Worm (Caenorhabditis elegans) whole organism, mixed stage, embryonic: ENCODE measurements around the gene Y7A5A.10.
A peak's percentile ranks its signal among the peaks of the same experiment; 100 is the strongest.

Experiments used
- M03D4.4 ChIP-seq: sonication (generic microtip); optimal IDR thresholded peaks from 2 replicates; lab custom pipeline; 2017; ENCODE audit warnings: mild to moderate bottlenecking, missing genetic modification characterization, missing compliant biosample characterization
- bed-3 ChIP-seq: fragments of 200-800 bp; sonication (Bioruptor generic); optimal IDR thresholded peaks from 3 replicates; lab custom pipeline; 2018; ENCODE audit warnings: mild to moderate bottlenecking, missing genetic modification characterization, moderate library complexity, missing compliant biosample characterization
- blmp-1 ChIP-seq: fragments of 150-350 bp; optimal IDR thresholded peaks from 2 replicates; lab custom pipeline; 2014; ENCODE audit warnings: missing biosample characterization, missing genetic modification characterization
- ceh-83 ChIP-seq: fragments of 200-800 bp; sonication (Bioruptor generic); optimal IDR thresholded peaks from 2 replicates; lab custom pipeline; 2018; ENCODE audit warnings: mild to moderate bottlenecking, missing genetic modification characterization, missing compliant biosample characterization
- ces-1 ChIP-seq: fragments of 150-350 bp; optimal IDR thresholded peaks from 2 replicates; lab custom pipeline; 2014; ENCODE audit warnings: missing biosample characterization, missing genetic modification reagents, missing genetic modification characterization
- cnd-1 ChIP-seq: fragments of 200-800 bp; sonication (Bioruptor generic); optimal IDR thresholded peaks from 2 replicates; lab custom pipeline; 2018; ENCODE audit warnings: mild to moderate bottlenecking, missing genetic modification characterization, missing compliant biosample characterization
- drap-1 ChIP-seq: fragments of 200-800 bp; sonication (Bioruptor generic); optimal IDR thresholded peaks from 3 replicates; lab custom pipeline; 2018; ENCODE audit warnings: mild to moderate bottlenecking, missing genetic modification characterization, missing compliant biosample characterization
- elt-1 ChIP-seq: sonication (generic microtip); optimal IDR thresholded peaks from 2 replicates; lab custom pipeline; 2017; ENCODE audit warnings: missing genetic modification characterization, mild to moderate bottlenecking, missing compliant biosample characterization, antibody characterized with exemption, moderate library complexity, borderline replicate concordance; ENCODE audit not compliant: insufficient read depth
- elt-3 ChIP-seq: fragments of 150-350 bp; optimal IDR thresholded peaks from 2 replicates; lab custom pipeline; 2014; ENCODE audit warnings: missing biosample characterization, missing genetic modification characterization
- flh-1 ChIP-seq: fragments of 200-800 bp; sonication (Bioruptor generic); optimal IDR thresholded peaks from 2 replicates; lab custom pipeline; 2018; ENCODE audit warnings: mild to moderate bottlenecking, missing genetic modification characterization, moderate library complexity, missing compliant biosample characterization
- ham-2 ChIP-seq: fragments of 200-800 bp; sonication (Bioruptor generic); optimal IDR thresholded peaks from 2 replicates; lab custom pipeline; 2018; ENCODE audit warnings: mild to moderate bottlenecking, missing genetic modification characterization, missing compliant biosample characterization
- hlh-1 ChIP-seq: fragments of 150-350 bp; optimal IDR thresholded peaks from 2 replicates; lab custom pipeline; 2014; ENCODE audit warnings: missing biosample characterization, missing genetic modification reagents, missing genetic modification characterization
- lin-32 ChIP-seq: fragments of 200-800 bp; sonication (Bioruptor generic); optimal IDR thresholded peaks from 2 replicates; lab custom pipeline; 2018; ENCODE audit warnings: mild to moderate bottlenecking, missing genetic modification characterization, missing compliant biosample characterization
- lsy-2 ChIP-seq: fragments of 150-350 bp; optimal IDR thresholded peaks from 2 replicates; lab custom pipeline; 2014; ENCODE audit warnings: missing biosample characterization, missing genetic modification characterization
- mab-5 ChIP-seq: fragments of 150-350 bp; optimal IDR thresholded peaks from 2 replicates; lab custom pipeline; 2014; ENCODE audit warnings: missing biosample characterization, missing genetic modification characterization
- mls-2 ChIP-seq: sonication (generic microtip); optimal IDR thresholded peaks from 2 replicates; lab custom pipeline; 2016; ENCODE audit warnings: mild to moderate bottlenecking, missing genetic modification characterization, moderate library complexity, missing compliant biosample characterization
- nhr-12 ChIP-seq: fragments of 150-350 bp; optimal IDR thresholded peaks from 2 replicates; lab custom pipeline; 2014; ENCODE audit warnings: missing biosample characterization, missing genetic modification characterization
- nhr-2 ChIP-seq: fragments of 150-350 bp; optimal IDR thresholded peaks from 2 replicates; lab custom pipeline; 2014; ENCODE audit warnings: missing biosample characterization, missing genetic modification characterization
- nhr-28 ChIP-seq: fragments of 150-350 bp; optimal IDR thresholded peaks from 2 replicates; lab custom pipeline; 2014; ENCODE audit warnings: missing biosample characterization, missing genetic modification characterization
- nhr-76 ChIP-seq: sonication (generic microtip); optimal IDR thresholded peaks from 2 replicates; lab custom pipeline; 2017; ENCODE audit warnings: missing biosample characterization, missing genetic modification characterization
- pha-4 ChIP-seq: fragments of 150-350 bp; optimal IDR thresholded peaks from 2 replicates; lab custom pipeline; 2018; ENCODE audit warnings: missing biosample characterization, missing genetic modification reagents, missing genetic modification characterization
- sem-2 ChIP-seq: fragments of 200-800 bp; sonication (Bioruptor generic); optimal IDR thresholded peaks from 2 replicates; lab custom pipeline; 2018; ENCODE audit warnings: mild to moderate bottlenecking, missing genetic modification characterization, missing compliant biosample characterization
- snpc-4 ChIP-seq: fragments of 150-350 bp; optimal IDR thresholded peaks from 2 replicates; lab custom pipeline; 2014; ENCODE audit warnings: missing biosample characterization, missing genetic modification characterization
- unc-120 ChIP-seq: sonication (generic microtip); optimal IDR thresholded peaks from 2 replicates; lab custom pipeline; 2017; ENCODE audit warnings: missing genetic modification characterization, missing compliant biosample characterization; ENCODE audit not compliant: poor library complexity, severe bottlenecking
- unc-62 ChIP-seq: fragments of 150-350 bp; optimal IDR thresholded peaks from 2 replicates; lab custom pipeline; 2014; ENCODE audit warnings: missing biosample characterization, missing genetic modification reagents, missing genetic modification characterization
- zip-8 ChIP-seq: fragments of 150-350 bp; optimal IDR thresholded peaks from 2 replicates; lab custom pipeline; 2014; ENCODE audit warnings: missing biosample characterization, missing genetic modification characterization
- ztf-11 ChIP-seq: fragments of 150-350 bp; optimal IDR thresholded peaks from 2 replicates; lab custom pipeline; 2014; ENCODE audit warnings: missing biosample characterization, missing genetic modification characterization

Gene Y7A5A.10

ce11 chrX:15786726-15787125 lies 8.2 kb downstream of the Y7A5A.10 start, which contains the start of gene Y7A5A.5:
Gene Y7A5A.5, minus strand, starts transcription at chrX:15786826.
- TF ChIP-seq pha-4 (tag; lab: Kevin White, UChicago) (no peak), zip-8 (tag; lab: Kevin White, UChicago) (no peak), lin-32 (GFP tag; lab: Kevin White, UChicago) (no peak), ces-1 (GFP tag; lab: Kevin White, UChicago) (no peak), nhr-28 (no peak)

ce11 chrX:15784570-15784969 lies 10.3 kb downstream of the Y7A5A.10 start, which contains the start of gene Y7A5A.3:
Gene Y7A5A.3, minus strand, starts transcription at chrX:15784670.
- no peak for TF ChIP-seq nhr-2 (tag; lab: Kevin White, UChicago)
- TF ChIP-seq, all 35 proteins: peak for 0

DNA sequence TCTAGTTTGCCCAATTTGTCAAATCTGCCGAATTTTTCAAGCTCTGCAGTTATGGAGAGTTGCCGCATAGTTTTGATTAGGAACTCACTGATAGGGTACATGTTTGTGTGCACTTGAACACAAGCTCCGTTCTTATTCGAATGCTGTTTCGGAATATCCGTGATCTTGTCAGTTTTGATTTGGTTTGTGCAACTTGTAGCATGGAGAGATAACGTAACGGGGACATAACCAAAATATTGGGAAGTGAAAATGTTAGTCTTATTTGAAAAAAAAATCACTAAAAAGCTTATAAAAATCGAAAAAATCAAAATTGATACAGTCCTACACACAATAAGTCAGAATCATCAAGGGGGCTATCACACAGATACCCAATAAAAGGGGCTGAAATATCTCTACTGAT lies 12.8 kb downstream of the Y7A5A.10 start, which contains the start of gene Y7A5A.24:
Y7A5A.24 (minus strand) TSS at position 101 of the 400 bp plus-strand sequence.
- TF ChIP-seq ztf-11 (tag; lab: Kevin White, UChicago) = no peak
- TF ChIP-seq ceh-83 (GFP tag; lab: Kevin White, UChicago) = no peak
- TF ChIP-seq drap-1 (GFP tag; lab: Kevin White, UChicago) = no peak
- TF ChIP-seq elt-1 = no peak
- no peak for TF ChIP-seq nhr-2 (tag; lab: Kevin White, UChicago)

DNA sequence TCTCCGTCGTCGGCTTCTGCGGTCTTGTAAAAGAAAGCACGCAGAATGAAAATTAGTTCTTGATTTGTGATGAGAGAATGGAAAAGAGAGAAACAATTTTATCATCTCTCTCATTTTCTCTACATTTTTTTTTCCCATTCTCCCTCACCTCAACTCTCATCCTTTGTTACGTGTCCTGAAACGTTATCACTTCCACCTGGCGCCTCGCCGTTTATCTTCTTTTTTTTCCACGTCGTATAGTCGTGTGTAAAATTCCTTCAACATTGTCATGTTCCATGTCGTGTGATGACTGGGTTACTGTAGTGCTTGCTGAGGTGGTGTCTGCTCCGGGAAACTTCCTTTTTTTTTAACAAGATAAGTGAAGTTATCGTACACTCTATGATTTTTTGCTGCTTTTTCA lies 15.4 kb downstream of the Y7A5A.10 start:
- TF ChIP-seq lsy-2 (tag; lab: Kevin White, UChicago) = no peak
- TF ChIP-seq bed-3 (GFP tag; lab: Kevin White, UChicago) = no peak
- no peak for TF ChIP-seq unc-120 (tag; lab: Kevin White, UChicago)
- TF ChIP-seq cnd-1 (tag; lab: Kevin White, UChicago) = no peak
- TF ChIP-seq snpc-4 (tag; lab: Kevin White, UChicago) = no peak
- no peak for TF ChIP-seq drap-1 (GFP tag; lab: Kevin White, UChicago)
- TF ChIP-seq nhr-76 (tag; lab: Kevin White, UChicago) = no peak
- TF ChIP-seq sem-2 (GFP tag; lab: Kevin White, UChicago) = no peak
- no peak for TF ChIP-seq mab-5

DNA sequence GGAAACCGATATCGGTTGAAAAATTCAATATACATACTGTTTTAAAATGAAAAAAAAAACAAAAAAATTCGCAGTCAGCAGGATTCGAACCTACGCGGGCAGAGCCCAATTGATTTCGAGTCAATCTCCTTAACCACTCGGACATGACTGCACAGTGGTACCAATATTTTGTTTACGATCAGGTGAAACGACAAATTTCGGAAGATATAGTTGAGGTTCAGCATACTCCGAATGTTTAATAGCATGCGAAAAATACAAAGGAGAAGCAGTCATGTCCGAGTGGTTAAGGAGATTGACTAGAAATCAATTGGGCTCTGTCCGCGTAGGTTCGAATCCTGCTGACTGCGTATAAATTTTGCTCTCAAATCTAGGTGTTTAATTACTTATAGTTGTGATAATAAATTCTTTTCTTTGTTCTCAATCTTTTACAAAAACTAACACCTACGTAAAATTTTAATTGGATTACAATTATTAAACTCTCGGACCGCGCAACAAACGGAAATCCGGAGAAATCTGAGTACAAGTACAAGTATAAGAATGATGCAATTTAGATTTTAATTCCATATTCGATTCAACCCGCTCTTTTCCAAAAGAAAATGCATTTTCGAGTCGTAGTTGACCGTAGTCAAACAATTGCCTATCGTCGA lies 21.5 kb downstream of the Y7A5A.10 start, which contains the start of gene Y7A5A.13:
Y7A5A.13 (plus strand) TSS at position 597 of the 647 bp plus-strand sequence.
- TF ChIP-seq ceh-83 (GFP tag; lab: Kevin White, UChicago) = no peak
- TF ChIP-seq nhr-28 = no peak
- TF ChIP-seq zip-8 (tag; lab: Kevin White, UChicago) = no peak
- TF ChIP-seq M03D4.4 (tag; lab: Kevin White, UChicago) = no peak
- TF ChIP-seq blmp-1 (tag; lab: Kevin White, UChicago) = no peak
- TF ChIP-seq flh-1 (GFP tag; lab: Kevin White, UChicago) = no peak
- TF ChIP-seq hlh-1 (tag; lab: Kevin White, UChicago) = no peak
- TF ChIP-seq ham-2 (GFP tag; lab: Kevin White, UChicago) = no peak
- TF ChIP-seq mls-2 (tag; lab: Kevin White, UChicago) = no peak
- TF ChIP-seq nhr-76 (tag; lab: Kevin White, UChicago) = no peak
- no peak for TF ChIP-seq elt-3 (tag; lab: Kevin White, UChicago)
- TF ChIP-seq sem-2 (GFP tag; lab: Kevin White, UChicago) = no peak
- TF ChIP-seq snpc-4 (tag; lab: Kevin White, UChicago) = no peak
- TF ChIP-seq drap-1 (GFP tag; lab: Kevin White, UChicago) = no peak
- TF ChIP-seq ztf-11 (tag; lab: Kevin White, UChicago) = no peak
- no peak for TF ChIP-seq unc-62
- TF ChIP-seq bed-3 (GFP tag; lab: Kevin White, UChicago) = no peak
- TF ChIP-seq nhr-12 (tag; lab: Kevin White, UChicago) = no peak
- TF ChIP-seq mab-5 = no peak
- TF ChIP-seq, all 35 proteins: peak for 0

ce11 chrX:15772674-15773073 lies 22.2 kb downstream of the Y7A5A.10 start, which contains the start of gene Y7A5A.2:
Gene Y7A5A.2, minus strand, starts transcription at chrX:15772735.
- TF ChIP-seq ceh-83 (GFP tag; lab: Kevin White, UChicago) (no peak), blmp-1 (tag; lab: Kevin White, UChicago) (peak; percentile 40)
